Worm (Caenorhabditis elegans): Measurements from ENCODE around the gene F52D2.7.
A peak's percentile ranks its signal among the peaks of the same experiment; 100 is the strongest.

Gene F52D2.7

DNA sequence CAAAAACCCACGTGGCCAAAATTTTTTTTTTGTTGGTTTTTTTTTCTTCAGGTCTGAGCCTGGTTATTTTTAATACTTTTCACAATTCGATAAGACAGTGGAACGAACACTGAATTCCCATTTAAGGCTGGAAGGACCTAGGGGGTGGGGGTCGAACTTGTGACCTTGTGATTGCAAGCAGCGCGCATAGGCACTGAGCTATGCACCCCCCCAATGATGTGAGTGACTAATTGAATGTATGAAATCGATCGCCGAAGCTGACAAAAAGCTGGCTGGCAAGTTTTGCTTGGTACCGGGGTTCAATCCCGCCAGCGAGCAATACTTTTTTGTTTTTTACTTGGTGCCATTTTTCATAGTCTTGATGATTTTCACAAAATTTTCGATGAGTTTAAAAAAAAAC lies 36.5 kb downstream of the F52D2.7 start:
- TF ChIP-seq ceh-90 (tag; optimal IDR thresholded peaks at IDR 0.05) (no peak), lin-15B (tag; optimal IDR thresholded peaks at IDR 0.05) (no peak), hpl-2 (GFP tag; optimal IDR thresholded peaks at IDR 0.05) (no peak), C34B4.2 (tag; optimal IDR thresholded peaks at IDR 0.05) (no peak), C16A3.4 (tag; optimal IDR thresholded peaks at IDR 0.05) (no peak), ceh-88 (GFP tag; IDR thresholded peaks at IDR 0.05) (no peak), mab-9 (GFP tag; IDR thresholded peaks at IDR 0.05) (no peak), F16B12.6 (tag; optimal IDR thresholded peaks at IDR 0.05) (no peak), unc-30 (tag; optimal IDR thresholded peaks at IDR 0.05) (no peak), grh-1 (GFP tag; IDR thresholded peaks at IDR 0.05) (no peak), nhr-85 (tag) (no peak)

DNA sequence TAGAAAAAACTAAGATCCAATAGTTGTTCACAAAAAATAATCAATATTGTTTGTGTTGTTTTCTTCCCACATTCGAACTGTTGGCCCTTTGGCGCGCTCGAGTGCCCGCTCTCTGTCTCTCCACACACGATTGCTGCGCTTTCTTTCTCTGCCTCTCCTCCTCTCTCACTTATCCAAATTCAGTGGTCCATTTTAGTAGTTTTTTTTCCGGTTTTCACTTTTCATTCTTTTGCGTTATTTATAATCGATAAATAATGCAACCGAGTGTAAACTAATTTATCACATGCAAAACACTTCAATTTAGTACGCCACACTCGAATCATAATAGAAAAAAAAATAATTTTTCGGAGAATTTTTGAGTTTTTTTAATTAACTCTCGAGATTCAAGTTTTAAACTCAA lies 38.1 kb downstream of the F52D2.7 start:
- no peak for TF ChIP-seq xbp-1 (tag; optimal IDR thresholded peaks at IDR 0.05)

DNA sequence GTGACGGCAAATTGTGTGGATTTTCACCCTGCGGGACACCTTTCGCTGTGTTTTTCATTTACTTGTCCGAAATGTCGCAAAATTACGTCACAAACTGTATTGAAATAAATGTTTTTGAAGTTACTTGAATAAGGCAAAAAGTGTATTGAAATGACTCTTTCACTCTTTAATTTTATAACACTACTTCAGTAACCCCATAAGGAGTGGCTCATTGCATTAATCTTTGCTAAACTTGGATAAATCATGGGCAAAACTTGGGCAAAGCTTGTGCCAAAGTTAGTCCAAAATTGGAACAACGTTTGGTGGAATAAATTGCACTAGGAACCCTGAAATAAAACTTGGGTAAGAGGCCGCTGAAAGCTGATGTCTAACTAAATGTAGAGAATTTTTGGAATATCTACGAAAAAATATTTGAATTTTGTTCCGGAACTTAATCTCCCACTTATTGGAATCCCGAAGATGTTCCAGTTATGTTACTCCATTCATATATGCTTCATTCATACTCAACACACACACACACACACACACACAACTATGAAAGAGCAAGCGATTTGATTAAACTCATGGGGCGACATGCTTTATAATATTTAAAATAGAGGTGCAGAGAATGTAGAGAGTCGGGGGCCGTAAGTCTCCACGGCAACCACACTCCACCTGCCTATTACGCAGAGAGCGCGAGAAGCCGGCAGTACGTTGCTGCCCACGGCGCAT lies 50.3 kb downstream of the F52D2.7 start, which contains the start of gene Y102A11A.9:
Y102A11A.9 (plus strand) TSS at position 661 of the 711 bp plus-strand sequence.
- TF ChIP-seq efl-1 (optimal IDR thresholded peaks at IDR 0.05) (no peak), efl-1 (GFP tag; optimal IDR thresholded peaks at IDR 0.05 in 1 of 2) (peak in 1 of 2 experiments; percentile 90), fkh-8 (tag; optimal IDR thresholded peaks at IDR 0.05) (peak; percentile 63), alr-1 (tag; optimal IDR thresholded peaks at IDR 0.05; ENCODE audit: borderline replicate concordance) (no peak), skn-1 (tag; optimal IDR thresholded peaks at IDR 0.05) (peak; percentile 25)

DNA sequence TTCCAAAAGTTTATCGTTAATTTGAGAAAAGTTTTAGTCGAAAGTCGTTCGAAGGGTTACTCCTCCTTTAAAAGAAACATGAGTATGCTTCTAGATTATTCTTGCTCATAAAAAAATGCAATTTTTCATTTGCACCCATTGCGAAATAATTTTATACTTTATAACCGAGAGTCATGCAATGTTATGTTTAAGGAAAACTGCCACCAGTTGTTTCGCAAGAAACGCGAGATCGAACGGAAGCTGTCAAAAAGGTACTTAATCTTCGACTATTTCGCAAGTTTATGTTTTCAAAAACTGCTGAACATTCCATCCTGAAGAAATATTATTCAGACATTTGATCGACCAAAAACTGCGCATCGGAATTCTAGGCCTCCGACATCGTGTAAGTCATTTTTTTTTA lies 51.5 kb downstream of the F52D2.7 start:
- TF ChIP-seq skn-1 (tag; optimal IDR thresholded peaks at IDR 0.05) = peak; percentile 69
- peak in 2 of 3 experiments; percentile 14 to 15 for TF ChIP-seq ceh-82 (tag; optimal IDR thresholded peaks at IDR 0.05)
- peak; percentile 19 for TF ChIP-seq lin-14 (GFP tag; optimal IDR thresholded peaks at IDR 0.05)
- TF ChIP-seq fkh-4 (tag; optimal IDR thresholded peaks at IDR 0.05; ENCODE audit: borderline replicate concordance) = no peak

DNA sequence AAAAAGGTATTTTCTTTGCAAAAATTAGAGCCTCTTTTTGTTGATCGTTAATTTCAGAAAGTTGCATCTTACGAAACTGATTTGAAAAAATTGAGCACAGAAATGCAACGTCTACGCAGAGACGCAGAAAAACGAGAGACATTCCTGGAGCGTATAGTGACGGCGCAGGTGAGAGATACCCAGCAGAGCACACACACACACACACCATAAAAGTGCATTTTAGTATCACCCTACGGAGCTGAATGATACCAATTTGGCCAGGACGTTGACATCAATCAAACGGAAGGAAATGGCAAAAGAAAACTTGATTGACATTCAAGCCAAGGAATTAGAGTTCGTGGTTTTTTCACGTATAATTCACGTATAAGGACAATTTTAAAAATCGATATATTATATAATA lies 52.1 kb downstream of the F52D2.7 start:
- TF ChIP-seq efl-3 (GFP tag; optimal IDR thresholded peaks at IDR 0.05) = no peak
- peak; percentile 66 for TF ChIP-seq elt-2 (tag; optimal IDR thresholded peaks at IDR 0.05)
- TF ChIP-seq lin-35 (GFP tag; optimal IDR thresholded peaks at IDR 0.05) = peak in 1 of 2 experiments; percentile 2
- TF ChIP-seq nhr-76 (tag; optimal IDR thresholded peaks at IDR 0.05) = no peak
- TF ChIP-seq lin-14 (GFP tag; optimal IDR thresholded peaks at IDR 0.05) = peak; percentile 29
- no peak for TF ChIP-seq ceh-82 (tag; optimal IDR thresholded peaks at IDR 0.05)
- no peak for TF ChIP-seq ces-1 (GFP tag; optimal IDR thresholded peaks at IDR 0.05)
- no peak for TF ChIP-seq nhr-85 (tag)
- TF ChIP-seq nhr-77 (tag; optimal IDR thresholded peaks at IDR 0.05) = no peak
- TF ChIP-seq swsn-7 (tag; optimal IDR thresholded peaks at IDR 0.05) = no peak
- no peak for TF ChIP-seq rnt-1 (tag; optimal IDR thresholded peaks at IDR 0.05)
- TF ChIP-seq mep-1 (tag; optimal IDR thresholded peaks at IDR 0.05) = no peak
- no peak for TF ChIP-seq nhr-47 (tag; optimal IDR thresholded peaks at IDR 0.05)
- no peak for TF ChIP-seq hlh-4 (tag; optimal IDR thresholded peaks at IDR 0.05)
- TF ChIP-seq hpl-2 (GFP tag; optimal IDR thresholded peaks at IDR 0.05) = no peak
- TF ChIP-seq ceh-88 (GFP tag; IDR thresholded peaks at IDR 0.05) = no peak
- TF ChIP-seq alr-1 (tag; optimal IDR thresholded peaks at IDR 0.05; ENCODE audit: borderline replicate concordance) = no peak
